Worm (Caenorhabditis elegans) whole organism, mixed stage, embryonic: ENCODE measurements around the gene C01G10.10.

Source experiments
- ceh-39 ChIP-seq: fragments of 150-350 bp; optimal IDR thresholded peaks from 2 replicates; lab custom pipeline; 2014; ENCODE audit warnings: missing biosample characterization, missing genetic modification characterization
- drap-1 ChIP-seq: fragments of 200-800 bp; sonication (Bioruptor generic); optimal IDR thresholded peaks from 3 replicates; lab custom pipeline; 2018; ENCODE audit warnings: mild to moderate bottlenecking, missing genetic modification characterization, missing compliant biosample characterization
- elt-1 ChIP-seq: sonication (generic microtip); optimal IDR thresholded peaks from 2 replicates; lab custom pipeline; 2017; ENCODE audit warnings: missing genetic modification characterization, mild to moderate bottlenecking, missing compliant biosample characterization, antibody characterized with exemption, moderate library complexity, borderline replicate concordance; ENCODE audit not compliant: insufficient read depth
- ham-2 ChIP-seq: fragments of 200-800 bp; sonication (Bioruptor generic); optimal IDR thresholded peaks from 2 replicates; lab custom pipeline; 2018; ENCODE audit warnings: mild to moderate bottlenecking, missing genetic modification characterization, missing compliant biosample characterization
- hlh-1 ChIP-seq: fragments of 150-350 bp; optimal IDR thresholded peaks from 2 replicates; lab custom pipeline; 2014; ENCODE audit warnings: missing biosample characterization, missing genetic modification reagents, missing genetic modification characterization
- lin-13 ChIP-seq: fragments of 150-350 bp; optimal IDR thresholded peaks from 2 replicates; lab custom pipeline; 2014; ENCODE audit warnings: missing biosample characterization, missing genetic modification characterization
- mep-1 ChIP-seq: fragments of 150-350 bp; optimal IDR thresholded peaks from 2 replicates; lab custom pipeline; 2017; ENCODE audit warnings: missing biosample characterization, missing genetic modification reagents, missing genetic modification characterization, inconsistent platforms
- nhr-76 ChIP-seq: sonication (generic microtip); optimal IDR thresholded peaks from 2 replicates; lab custom pipeline; 2017; ENCODE audit warnings: missing biosample characterization, missing genetic modification characterization
- sem-2 ChIP-seq: fragments of 200-800 bp; sonication (Bioruptor generic); optimal IDR thresholded peaks from 2 replicates; lab custom pipeline; 2018; ENCODE audit warnings: mild to moderate bottlenecking, missing genetic modification characterization, missing compliant biosample characterization
- snpc-4 ChIP-seq: fragments of 150-350 bp; optimal IDR thresholded peaks from 2 replicates; lab custom pipeline; 2014; ENCODE audit warnings: missing biosample characterization, missing genetic modification characterization
- unc-62 ChIP-seq: fragments of 150-350 bp; optimal IDR thresholded peaks from 2 replicates; lab custom pipeline; 2014; ENCODE audit warnings: missing biosample characterization, missing genetic modification reagents, missing genetic modification characterization

DNA sequence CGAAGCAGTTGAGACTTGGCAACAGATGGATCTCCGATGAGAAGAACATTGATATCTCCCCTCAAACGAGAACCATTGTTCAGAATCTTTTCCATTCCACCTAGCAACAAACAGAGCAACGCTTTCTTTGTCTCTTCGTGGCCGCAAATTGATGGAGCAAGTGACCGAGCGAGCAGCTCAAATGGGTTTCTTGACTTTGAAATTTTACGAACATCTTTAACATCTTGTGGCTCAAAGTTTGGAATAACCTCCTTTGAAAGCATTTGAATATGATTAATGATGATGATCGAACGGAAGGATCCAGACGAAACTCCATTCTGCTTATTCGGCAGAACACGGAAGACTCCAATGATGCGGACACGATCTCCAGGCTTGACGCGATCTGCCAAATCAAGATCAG, 23.8 kb downstream of the C01G10.10 start:
- no peak for TF ChIP-seq drap-1
- TF ChIP-seq elt-1 (tag; lab: Kevin White, UChicago): no peak
- no peak for TF ChIP-seq snpc-4 (tag; lab: Kevin White, UChicago)
- no peak for TF ChIP-seq ceh-39 (tag; lab: Kevin White, UChicago)
- no peak for TF ChIP-seq sem-2 (GFP tag; lab: Kevin White, UChicago)
- TF ChIP-seq unc-62 (GFP tag; lab: Kevin White, UChicago): no peak
- TF ChIP-seq hlh-1 (tag; lab: Kevin White, UChicago): no peak
- no peak for TF ChIP-seq ham-2
- TF ChIP-seq lin-13: no peak
- TF ChIP-seq nhr-76 (tag; lab: Kevin White, UChicago): no peak
- no peak for TF ChIP-seq mep-1 (tag; lab: Kevin White, UChicago)
